Fruit fly (Drosophila melanogaster) whole organism, embryonic: ENCODE results near the gene dsf.

Experiments used
- Adf1 ChIP-seq: fragments of 200-800 bp; sonication (Bioruptor generic); IDR thresholded peaks from 2 replicates; pipeline ENCODE4 v1.3.6; 2022; ENCODE audit warnings: missing biosample characterization, missing genetic modification characterization
- CG10147 ChIP-seq: fragments of 200-800 bp; sonication (Bioruptor generic); optimal IDR thresholded peaks from 2 replicates; lab custom pipeline; 2019; ENCODE audit warnings: missing biosample characterization, mild to moderate bottlenecking, missing genetic modification characterization, moderate library complexity
- CG10366 ChIP-seq: fragments of 200-800 bp; sonication (Bioruptor generic); IDR thresholded peaks from 2 replicates; pipeline ENCODE4 v1.3.6; 2022; ENCODE audit warnings: missing biosample characterization, missing genetic modification characterization
- CG10654 ChIP-seq: fragments of 200-800 bp; sonication (Bioruptor generic); optimal IDR thresholded peaks from 2 replicates; lab custom pipeline; 2016; ENCODE audit warnings: missing biosample characterization, missing genetic modification characterization
- CG11696 ChIP-seq: fragments of 200-800 bp; sonication (Bioruptor generic); IDR thresholded peaks from 2 replicates; pipeline ENCODE4 v1.3.6; 2022; ENCODE audit warnings: missing biosample characterization, missing genetic modification characterization
- CG12299 ChIP-seq: fragments of 200-800 bp; sonication (Bioruptor generic); optimal IDR thresholded peaks from 2 replicates; lab custom pipeline; 2018; ENCODE audit warnings: missing biosample characterization, mild to moderate bottlenecking, missing genetic modification characterization
- CG1233 ChIP-seq: fragments of 200-800 bp; sonication (Bioruptor generic); optimal IDR thresholded peaks from 4 replicates; lab custom pipeline; 2018; ENCODE audit warnings: missing biosample characterization, mild to moderate bottlenecking, missing genetic modification characterization
- CG14441 ChIP-seq: fragments of 200-800 bp; sonication (Bioruptor generic); IDR thresholded peaks from 2 replicates; pipeline ENCODE4 v1.3.6; 2022; ENCODE audit warnings: missing biosample characterization, missing genetic modification characterization
- CG15514 ChIP-seq: fragments of 200-800 bp; sonication (Bioruptor generic); optimal IDR thresholded peaks from 3 replicates; lab custom pipeline; 2017; ENCODE audit warnings: missing biosample characterization, missing genetic modification characterization, mild to moderate bottlenecking, moderate library complexity, missing genetic modification reagents
- CG1647 ChIP-seq: fragments of 200-800 bp; sonication (Bioruptor generic); optimal IDR thresholded peaks from 3 replicates; lab custom pipeline; 2016; ENCODE audit warnings: missing biosample characterization, missing genetic modification characterization
- CG16813 ChIP-seq: fragments of 200-800 bp; sonication (Bioruptor generic); IDR thresholded peaks from 3 replicates; pipeline ENCODE4 v1.3.6; 2022; ENCODE audit warnings: missing biosample characterization, missing genetic modification characterization; ENCODE audit not compliant: partially characterized antibody
- CG17912 ChIP-seq: fragments of 200-800 bp; sonication (Bioruptor generic); optimal IDR thresholded peaks from 2 replicates; lab custom pipeline; 2018; ENCODE audit warnings: missing biosample characterization, mild to moderate bottlenecking, missing genetic modification characterization
- CG18011 ChIP-seq: fragments of 200-800 bp; sonication (Bioruptor generic); optimal IDR thresholded peaks from 2 replicates; lab custom pipeline; 2017; ENCODE audit warnings: missing biosample characterization, missing genetic modification characterization, mild to moderate bottlenecking, moderate library complexity, missing genotype
- CG18619 ChIP-seq: fragments of 200-800 bp; sonication (Bioruptor generic); optimal IDR thresholded peaks from 3 replicates; lab custom pipeline; 2017; ENCODE audit warnings: missing biosample characterization, mild to moderate bottlenecking, missing genetic modification characterization
- CG2199 ChIP-seq: fragments of 200-800 bp; sonication (Bioruptor generic); IDR thresholded peaks from 3 replicates; pipeline ENCODE4 v1.3.6; 2022; ENCODE audit warnings: missing biosample characterization, missing genetic modification characterization
- CG34224 ChIP-seq: fragments of 200-800 bp; sonication (Bioruptor generic); IDR thresholded peaks from 3 replicates; pipeline ENCODE4 v1.3.6; 2022; ENCODE audit warnings: missing biosample characterization, missing genetic modification characterization; ENCODE audit not compliant: partially characterized antibody
- CG4328 ChIP-seq: fragments of 200-800 bp; sonication (Bioruptor generic); optimal IDR thresholded peaks from 3 replicates; lab custom pipeline; 2017; ENCODE audit warnings: missing biosample characterization, missing genetic modification reagents, missing genetic modification characterization
- Dp ChIP-seq: fragments of 200-800 bp; sonication (Bioruptor generic); optimal IDR thresholded peaks from 2 replicates; lab custom pipeline; 2018; ENCODE audit warnings: missing biosample characterization, mild to moderate bottlenecking, missing genetic modification characterization, moderate library complexity
- Fer1 ChIP-seq: fragments of 200-800 bp; sonication (Bioruptor generic); optimal IDR thresholded peaks from 2 replicates; lab custom pipeline; 2017; ENCODE audit warnings: missing biosample characterization, mild to moderate bottlenecking, missing genetic modification characterization
- Fer2 ChIP-seq: fragments of 200-800 bp; sonication (Bioruptor generic); optimal IDR thresholded peaks from 2 replicates; lab custom pipeline; 2018; ENCODE audit warnings: missing biosample characterization, mild to moderate bottlenecking, missing genetic modification characterization, moderate library complexity
- H15 ChIP-seq: fragments of 200-800 bp; sonication (Bioruptor generic); IDR thresholded peaks from 3 replicates; pipeline ENCODE4 v1.3.6; 2022; ENCODE audit warnings: missing biosample characterization, missing genetic modification characterization
- HHEX ChIP-seq: fragments of 200-800 bp; sonication (Bioruptor generic); optimal IDR thresholded peaks from 3 replicates; lab custom pipeline; 2017; ENCODE audit warnings: missing biosample characterization, mild to moderate bottlenecking, missing genetic modification characterization, missing genetic modification reagents
- HLH4C ChIP-seq: fragments of 200-800 bp; sonication (Bioruptor generic); IDR thresholded peaks from 3 replicates; pipeline ENCODE4 v1.3.6; 2022; ENCODE audit warnings: missing biosample characterization, missing genetic modification characterization; ENCODE audit not compliant: partially characterized antibody
- Mrtf ChIP-seq: fragments of 200-800 bp; sonication (Bioruptor generic); IDR thresholded peaks from 3 replicates; pipeline ENCODE4 v1.3.6; 2022; ENCODE audit warnings: missing biosample characterization, missing genetic modification characterization
- Ptx1 ChIP-seq: fragments of 200-800 bp; sonication (Bioruptor generic); IDR thresholded peaks from 2 replicates; pipeline ENCODE4 v1.3.6; 2022; ENCODE audit warnings: missing biosample characterization, missing genetic modification characterization
- YL-1 ChIP-seq: fragments of 200-800 bp; sonication (Bioruptor generic); optimal IDR thresholded peaks from 3 replicates; lab custom pipeline; 2017; ENCODE audit warnings: missing biosample characterization, mild to moderate bottlenecking, missing genetic modification characterization
- ab ChIP-seq: fragments of 200-800 bp; sonication (Bioruptor generic); optimal IDR thresholded peaks from 2 replicates; lab custom pipeline; 2016; ENCODE audit warnings: missing biosample characterization, missing genetic modification characterization
- abd-A ChIP-seq: fragments of 200-800 bp; sonication (Bioruptor generic); optimal IDR thresholded peaks from 3 replicates; lab custom pipeline; 2019; ENCODE audit warnings: missing biosample characterization, mild to moderate bottlenecking, missing genetic modification characterization, moderate library complexity
- bsh ChIP-seq, 2 experiments: fragments of 200-800 bp; sonication (Bioruptor generic); optimal IDR thresholded peaks; 2 replicates each; lab custom pipeline; 2017 to 2018; ENCODE audit warnings: mild to moderate bottlenecking in 2 of 2, missing biosample characterization in 2 of 2, missing genetic modification characterization in 2 of 2, moderate library complexity in 1 of 2
- chif ChIP-seq, 2 experiments: fragments of 200-800 bp; sonication (Bioruptor generic); optimal IDR thresholded peaks; 3 replicates each; lab custom pipeline; 2016; ENCODE audit warnings: missing biosample characterization in 2 of 2, missing genetic modification characterization in 2 of 2
- crc ChIP-seq: fragments of 200-800 bp; sonication (Bioruptor generic); optimal IDR thresholded peaks from 2 replicates; lab custom pipeline; 2016; ENCODE audit warnings: missing biosample characterization, missing genetic modification characterization
- fu2 ChIP-seq: fragments of 200-800 bp; sonication (Bioruptor generic); optimal IDR thresholded peaks from 2 replicates; lab custom pipeline; 2016; ENCODE audit warnings: missing biosample characterization, missing genetic modification characterization
- gem ChIP-seq: fragments of 200-800 bp; sonication (Bioruptor generic); optimal IDR thresholded peaks from 2 replicates; lab custom pipeline; 2019; ENCODE audit warnings: missing biosample characterization, mild to moderate bottlenecking, missing genetic modification characterization, moderate library complexity
- gro ChIP-seq: fragments of 200-800 bp; sonication (Bioruptor generic); optimal IDR thresholded peaks from 2 replicates; lab custom pipeline; 2016; ENCODE audit warnings: missing biosample characterization, missing genetic modification characterization
- hb ChIP-seq: fragments of 200-800 bp; sonication (Bioruptor generic); IDR thresholded peaks from 3 replicates; pipeline ENCODE4 v1.3.6; 2022; ENCODE audit warnings: missing biosample characterization, missing genetic modification characterization; ENCODE audit not compliant: partially characterized antibody
- lov ChIP-seq, 2 experiments: fragments of 200-800 bp in 1 of 2; fragments of >200 bp in 1 of 2; sonication (Bioruptor generic) in 1 of 2; IDR thresholded peaks in 1 of 2; optimal IDR thresholded peaks in 1 of 2; 2 replicates in 1 of 2; 3 replicates in 1 of 2; pipeline versions ENCODE4 v1.3.6 to Lab custom; 2017 to 2022; ENCODE audit warnings: missing biosample characterization in 1 of 2, missing genetic modification characterization in 1 of 2
- luna ChIP-seq: fragments of 200-800 bp; sonication (Bioruptor generic); optimal IDR thresholded peaks from 2 replicates; lab custom pipeline; 2016; ENCODE audit warnings: missing biosample characterization, missing genetic modification characterization
- mam ChIP-seq: fragments of 200-800 bp; sonication (Bioruptor generic); optimal IDR thresholded peaks from 3 replicates; lab custom pipeline; 2016; ENCODE audit warnings: missing biosample characterization, missing genetic modification characterization
- nmo ChIP-seq: fragments of 200-800 bp; sonication (Bioruptor generic); optimal IDR thresholded peaks from 2 replicates; lab custom pipeline; 2018; ENCODE audit warnings: missing biosample characterization, mild to moderate bottlenecking, missing genetic modification characterization, moderate library complexity
- onecut ChIP-seq: fragments of 200-800 bp; sonication (Bioruptor generic); IDR thresholded peaks from 2 replicates; pipeline ENCODE4 v1.3.6; 2022; ENCODE audit warnings: missing biosample characterization, missing genetic modification characterization
- pita ChIP-seq: fragments of 200-800 bp; sonication (Bioruptor generic); optimal IDR thresholded peaks from 2 replicates; lab custom pipeline; 2017; ENCODE audit warnings: missing biosample characterization, mild to moderate bottlenecking, missing genetic modification characterization
- salm ChIP-seq: fragments of 200-800 bp; sonication (Bioruptor generic); optimal IDR thresholded peaks from 2 replicates; lab custom pipeline; 2018; ENCODE audit warnings: missing biosample characterization, mild to moderate bottlenecking, missing genetic modification characterization
- sc ChIP-seq, 3 experiments: fragments of >200 bp in 2 of 3; fragments of 200-800 bp in 1 of 3; sonication (Bioruptor generic) in 1 of 3; optimal IDR thresholded peaks; 2 replicates in 2 of 3; 3 replicates in 1 of 3; lab custom pipeline; 2017; ENCODE audit warnings: mild to moderate bottlenecking in 1 of 3, missing biosample characterization in 1 of 3, missing genetic modification characterization in 1 of 3, missing genetic modification reagents in 1 of 3
- sens ChIP-seq: fragments of 200-800 bp; sonication (Bioruptor generic); peaks from one replicate; lab custom pipeline; 2016; ENCODE audit warnings: missing biosample characterization, missing genetic modification characterization
- sr ChIP-seq: fragments of 200-800 bp; sonication (Bioruptor generic); IDR thresholded peaks from 3 replicates; pipeline ENCODE4 v1.3.6; 2022; ENCODE audit warnings: missing biosample characterization, missing genetic modification characterization
- sug ChIP-seq: fragments of 200-800 bp; optimal IDR thresholded peaks from 2 replicates; lab custom pipeline; 2019; ENCODE audit warnings: missing biosample characterization, mild to moderate bottlenecking, missing genetic modification characterization, moderate library complexity
- unc-4 ChIP-seq: fragments of 200-800 bp; sonication (Bioruptor generic); IDR thresholded peaks from 2 replicates; pipeline ENCODE4 v1.3.6; 2022; ENCODE audit warnings: missing biosample characterization, missing genetic modification characterization; ENCODE audit not compliant: partially characterized antibody
- wdn ChIP-seq: fragments of 200-800 bp; sonication (Bioruptor generic); IDR thresholded peaks from 2 replicates; pipeline ENCODE4 v1.3.6; 2022; ENCODE audit warnings: missing biosample characterization, missing genetic modification characterization
- z ChIP-seq: fragments of 200-800 bp; sonication (Bioruptor generic); IDR thresholded peaks from 3 replicates; pipeline ENCODE4 v1.3.6; 2022; ENCODE audit warnings: missing biosample characterization, missing genetic modification characterization

The dsf gene

dm6 chr2L:5972005-5972404 lies 46.3 kb downstream of the dsf start (continued):
- TF ChIP-seq CG10366 (GFP tag; lab: Robert Waterston, UW), result peak; percentile 50
- TF ChIP-seq Fer1 (GFP tag; lab: Kevin White, UChicago), result no peak
- peak in 1 of 2 experiments; percentile 40 for TF ChIP-seq chif (GFP tag; optimal IDR thresholded peaks at IDR 0.05; lab: Kevin White, UChicago)
- TF ChIP-seq CG1647 (GFP tag; lab: Kevin White, UChicago), result peak; percentile 33
- TF ChIP-seq CG18011, result no peak
- TF ChIP-seq nmo (GFP tag; lab: Kevin White, UChicago), result peak; percentile 35
- no peak for TF ChIP-seq HLH4C (GFP tag; lab: Robert Waterston, UW)
- peak; percentile 19 for TF ChIP-seq CG18619
- peak; percentile 78 for TF ChIP-seq Ptx1 (GFP tag; lab: Robert Waterston, UW)
- no peak for TF ChIP-seq z
- no peak for TF ChIP-seq CG4328 (GFP tag; lab: Kevin White, UChicago)
- no peak for TF ChIP-seq hb (GFP tag; lab: Robert Waterston, UW)
- no peak for TF ChIP-seq luna
- TF ChIP-seq CG1233 (GFP tag; lab: Kevin White, UChicago), result peak; percentile 9
- TF ChIP-seq mam (GFP tag; lab: Kevin White, UChicago), result no peak
- no peak for TF ChIP-seq CG12299 (tag; lab: Kevin White, UChicago)
- TF ChIP-seq unc-4 (GFP tag; lab: Robert Waterston, UW), result no peak
- no peak for TF ChIP-seq sc (optimal IDR thresholded peaks at IDR 0.05; lab: Kevin White, UChicago)
- TF ChIP-seq sc (GFP tag; optimal IDR thresholded peaks at IDR 0.05; lab: Kevin White, UChicago), result no peak
- TF ChIP-seq H15 (GFP tag; lab: Robert Waterston, UW), result peak; percentile 36; the same call in 1 of the 3 replicates
- TF ChIP-seq fu2 (GFP tag; lab: Kevin White, UChicago), result no peak
- no peak for TF ChIP-seq YL-1 (GFP tag; lab: Kevin White, UChicago)
- TF ChIP-seq CG10654, result no peak
- no peak for TF ChIP-seq abd-A
- no peak for TF ChIP-seq ab (GFP tag; lab: Kevin White, UChicago)
- peak; percentile 59 for TF ChIP-seq gem
- TF ChIP-seq Mrtf (GFP tag; lab: Robert Waterston, UW), result no peak
- TF ChIP-seq gro (GFP tag; lab: Kevin White, UChicago), result no peak
- TF ChIP-seq crc (GFP tag; lab: Kevin White, UChicago), result no peak
- TF ChIP-seq CG17912 (GFP tag; lab: Kevin White, UChicago), result no peak
- no peak for TF ChIP-seq sr (GFP tag; lab: Robert Waterston, UW)
- TF ChIP-seq lov (optimal IDR thresholded peaks at IDR 0.05; lab: Kevin White, UChicago), result no peak
- no peak for TF ChIP-seq lov (GFP tag; IDR thresholded peaks at IDR 0.05; lab: Robert Waterston, UW)
- no peak for TF ChIP-seq CG16813 (GFP tag; lab: Robert Waterston, UW)
- TF ChIP-seq pita (GFP tag; lab: Kevin White, UChicago), result no peak
- peak; percentile 45; the same call in 1 of the 2 replicates for TF ChIP-seq CG14441 (GFP tag; lab: Robert Waterston, UW)
- no peak; the same call in 1 of the 2 replicates for TF ChIP-seq onecut (GFP tag; lab: Robert Waterston, UW)
- peak; percentile 53; the same call in 1 of the 2 replicates for TF ChIP-seq CG11696 (GFP tag; lab: Robert Waterston, UW)
- no peak for TF ChIP-seq CG34224 (GFP tag; lab: Robert Waterston, UW)
- TF ChIP-seq salm (tag; lab: Kevin White, UChicago), result no peak
- peak; percentile 83 for TF ChIP-seq sens (GFP tag; lab: Kevin White, UChicago)
- no peak for TF ChIP-seq Fer2 (tag; lab: Kevin White, UChicago)
- TF ChIP-seq Dp (GFP tag; lab: Kevin White, UChicago), result no peak
- TF ChIP-seq CG10147 (GFP tag; lab: Kevin White, UChicago), result no peak
- 0 out of 2 replicates have a peak, but pooled peaks have one; percentile 32 for TF ChIP-seq wdn (GFP tag; lab: Robert Waterston, UW)
- peak; percentile 2 for TF ChIP-seq CG15514
- no peak for TF ChIP-seq Adf1 (GFP tag; lab: Robert Waterston, UW)
- TF ChIP-seq bsh (GFP tag; optimal IDR thresholded peaks at IDR 0.05; lab: Kevin White, UChicago), result peak in 1 of 2 experiments; percentile 59
- no peak for TF ChIP-seq CG2199 (GFP tag; lab: Robert Waterston, UW)
- TF ChIP-seq sug (tag; lab: Kevin White, UChicago), result peak; percentile 17
- no peak for TF ChIP-seq HHEX (GFP tag; lab: Kevin White, UChicago)
